Worm (Caenorhabditis elegans) whole organism, young adult: ENCODE measurements around the gene mrpl-49.

Source experiments
- B0035.1 ChIP-seq: sonication (generic microtip); optimal IDR thresholded peaks from 2 replicates; lab custom pipeline; 2016; ENCODE audit warnings: missing genetic modification characterization, mild to moderate bottlenecking, missing compliant biosample characterization, missing genotype, missing genetic modification reagents
- ama-1 ChIP-seq, 3 experiments: fragments of 150-350 bp in 1 of 3; sonication (generic microtip) in 2 of 3; optimal IDR thresholded peaks; 2 replicates each; lab custom pipeline; 2014 to 2018; ENCODE audit warnings: missing biosample characterization in 2 of 3, missing genetic modification characterization in 2 of 3, missing genetic modification reagents in 2 of 3
- chd-7 ChIP-seq: sonication (generic microtip); optimal IDR thresholded peaks from 2 replicates; lab custom pipeline; 2016; ENCODE audit warnings: mild to moderate bottlenecking, missing genetic modification characterization, moderate library complexity, missing compliant biosample characterization
- dpff-1 ChIP-seq: sonication (generic microtip); optimal IDR thresholded peaks from 2 replicates; lab custom pipeline; 2017; ENCODE audit warnings: mild to moderate bottlenecking, missing genetic modification characterization, missing compliant biosample characterization
- dpl-1 ChIP-seq: fragments of 150-350 bp; optimal IDR thresholded peaks from 2 replicates; lab custom pipeline; 2014; ENCODE audit warnings: missing biosample characterization, missing genetic modification reagents, missing genetic modification characterization
- ets-4 ChIP-seq: fragments of 200-800 bp; sonication (Bioruptor generic); optimal IDR thresholded peaks from 2 replicates; lab custom pipeline; 2018; ENCODE audit warnings: mild to moderate bottlenecking, missing genetic modification characterization, missing compliant biosample characterization
- hmg-20 ChIP-seq: fragments of 200-800 bp; sonication (Bioruptor generic); IDR thresholded peaks from 2 replicates; pipeline ENCODE4 v1.3.6; 2022; ENCODE audit warnings: missing genetic modification reagents, missing genetic modification characterization, missing compliant biosample characterization
- madf-10 ChIP-seq: sonication (generic microtip); optimal IDR thresholded peaks from 2 replicates; lab custom pipeline; 2016; ENCODE audit warnings: mild to moderate bottlenecking, missing genetic modification characterization, missing compliant biosample characterization
- sea-2 ChIP-seq: fragments of 200-800 bp; sonication (Bioruptor generic); IDR thresholded peaks from 2 replicates; pipeline ENCODE4 v1.3.6; 2022; ENCODE audit warnings: missing genetic modification characterization, missing compliant biosample characterization
- snpc-4 ChIP-seq, 5 experiments: fragments of 150-350 bp in 1 of 5; sonication (generic microtip) in 4 of 5; optimal IDR thresholded peaks; 2 replicates each; lab custom pipeline; 2014 to 2018; ENCODE audit warnings: missing genetic modification characterization in 5 of 5, missing biosample characterization in 3 of 5, antibody characterized with exemption in 2 of 5, mild to moderate bottlenecking in 2 of 5, missing compliant biosample characterization in 2 of 5, missing genotype in 2 of 5, moderate library complexity in 2 of 5, missing genetic modification reagents in 1 of 5
- ztf-22 ChIP-seq: fragments of 200-800 bp; sonication (Bioruptor generic); optimal IDR thresholded peaks from 2 replicates; lab custom pipeline; 2018; ENCODE audit warnings: mild to moderate bottlenecking, missing genetic modification characterization, moderate library complexity, missing compliant biosample characterization

DNA sequence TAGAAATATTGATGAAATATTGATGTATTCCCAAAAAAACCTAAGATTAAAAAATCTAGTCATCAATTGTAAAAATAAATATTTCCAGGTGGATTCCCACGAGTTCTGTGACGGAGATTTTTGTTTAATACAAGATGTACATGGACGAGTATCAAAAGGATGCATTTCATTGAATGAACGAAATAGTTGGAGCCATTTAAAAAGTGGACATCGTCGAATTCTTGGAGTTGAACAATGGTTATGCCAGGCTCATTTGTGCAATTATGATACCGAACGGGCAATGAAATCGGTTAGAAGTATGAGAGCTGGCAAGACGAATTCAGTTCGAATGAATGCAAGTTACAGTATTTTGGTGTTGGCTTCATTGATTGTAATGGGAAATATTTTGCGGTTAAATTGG, 21.1 kb downstream of the mrpl-49 start:
- TF ChIP-seq ama-1 (optimal IDR thresholded peaks at IDR 0.05; lab: Kevin White, UChicago) (no peak), ama-1 (GFP tag; optimal IDR thresholded peaks at IDR 0.05; lab: Kevin White, UChicago) (no peak), ets-4 (no peak), B0035.1 (tag; lab: Kevin White, UChicago) (no peak), sea-2 (GFP tag; lab: Robert Waterston, UW) (no peak), dpff-1 (no peak), ztf-22 (GFP tag; lab: Kevin White, UChicago) (no peak), chd-7 (no peak), madf-10 (tag; lab: Kevin White, UChicago) (no peak), hmg-20 (GFP tag; lab: Robert Waterston, UW) (no peak), dpl-1 (GFP tag; lab: Kevin White, UChicago) (no peak), snpc-4 (GFP tag; optimal IDR thresholded peaks at IDR 0.05; lab: Kevin White, UChicago) (no peak), snpc-4 (tag; optimal IDR thresholded peaks at IDR 0.05; lab: Kevin White, UChicago) (no peak)
